Worm (Caenorhabditis elegans): Measurements from ENCODE around the gene C16C8.14.

DNA sequence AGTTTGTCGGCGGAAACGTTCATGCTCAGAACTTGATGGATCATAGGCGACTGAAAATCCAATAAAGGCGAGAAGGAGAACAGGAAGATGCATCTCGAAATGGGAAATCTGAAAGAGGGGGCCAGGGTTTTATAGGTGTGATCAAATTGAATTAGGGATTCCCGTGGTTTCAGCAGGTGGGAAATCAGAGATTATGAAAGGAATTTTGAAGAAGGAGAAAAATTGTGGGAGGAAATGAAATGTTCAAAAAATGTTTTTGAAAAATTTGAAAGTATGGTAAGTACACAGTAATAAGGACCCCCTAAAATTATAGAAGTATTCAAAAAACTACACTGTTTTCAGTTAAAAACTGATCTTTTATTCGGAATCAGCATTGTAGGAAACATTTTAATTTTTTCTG is 20.9 kb downstream of the C16C8.14 start, which contains the start of gene Y49F6B.20:
- TF ChIP-seq ceh-6 (GFP tag; optimal IDR thresholded peaks at IDR 0.05) (no peak), hlh-8 (tag; optimal IDR thresholded peaks at IDR 0.05) (no peak)
